Fruit fly (Drosophila melanogaster): ENCODE results near the gene Hex-t1.

Gene Hex-t1

dm6 chr3R:26485240-26485865, 36.5 kb downstream of the Hex-t1 start (continued):
- TF ChIP-seq Sox14 (GFP tag; optimal IDR thresholded peaks at IDR 0.05): no peak
- TF ChIP-seq CG10631 (GFP tag; optimal IDR thresholded peaks at IDR 0.05): peak; percentile 17

dm6 chr3R:26489456-26489855, 40.6 kb downstream of the Hex-t1 start:
- TF ChIP-seq CG6163 (GFP tag; IDR thresholded peaks at IDR 0.05): peak; percentile 88
- peak; percentile 62 for TF ChIP-seq Sox15 (GFP tag; optimal IDR thresholded peaks at IDR 0.05)
- peak; percentile 25 for TF ChIP-seq Ets21C (GFP tag; optimal IDR thresholded peaks at IDR 0.05)
- peak; percentile 80 for TF ChIP-seq CG8119 (GFP tag; IDR thresholded peaks at IDR 0.05)
- peak; percentile 23 for TF ChIP-seq Blimp-1 (GFP tag; optimal IDR thresholded peaks at IDR 0.05)
- peak; percentile 52 to 78 for TF ChIP-seq salr (GFP tag; optimal IDR thresholded peaks at IDR 0.05)
- peak; percentile 79 for TF ChIP-seq eg (GFP tag; IDR thresholded peaks at IDR 0.05)
- TF ChIP-seq CG15336 (GFP tag; IDR thresholded peaks at IDR 0.05): peak; percentile 79
- peak; percentile 68 for TF ChIP-seq Smox (GFP tag; optimal IDR thresholded peaks at IDR 0.05)
- peak; percentile 69 for TF ChIP-seq CG6276 (GFP tag; optimal IDR thresholded peaks at IDR 0.05)
- TF ChIP-seq CG34406 (GFP tag; optimal IDR thresholded peaks at IDR 0.05): peak; percentile 63
- TF ChIP-seq CG1621 (tag; optimal IDR thresholded peaks at IDR 0.05): peak; percentile 79
- TF ChIP-seq CG11294 (GFP tag; IDR thresholded peaks at IDR 0.05): peak; percentile 49; the same call in 1 of the 2 replicates
- TF ChIP-seq CG32006 (GFP tag; optimal IDR thresholded peaks at IDR 0.05): peak; percentile 77
- TF ChIP-seq Lpt (GFP tag; optimal IDR thresholded peaks at IDR 0.05): peak; percentile 75
- TF ChIP-seq fd59A (GFP tag; optimal IDR thresholded peaks at IDR 0.05): peak; percentile 82
- TF ChIP-seq Eip93F (GFP tag; optimal IDR thresholded peaks at IDR 0.05): peak; percentile 3
- peak; percentile 77 for TF ChIP-seq svp (GFP tag)
- peak; percentile 85 for TF ChIP-seq Ets96B (tag; optimal IDR thresholded peaks at IDR 0.05)
- peak; percentile 70 for TF ChIP-seq CG7368 (GFP tag; optimal IDR thresholded peaks at IDR 0.05)
- TF ChIP-seq CG3032 (tag; optimal IDR thresholded peaks at IDR 0.05): peak; percentile 80
- peak; percentile 64 for TF ChIP-seq lz (GFP tag; optimal IDR thresholded peaks at IDR 0.05)
- TF ChIP-seq esn (GFP tag; optimal IDR thresholded peaks at IDR 0.05): peak; percentile 73
- TF ChIP-seq CG8632 (GFP tag; optimal IDR thresholded peaks at IDR 0.05): peak; percentile 76
- peak; percentile 76 for TF ChIP-seq Sox14 (GFP tag; optimal IDR thresholded peaks at IDR 0.05)
- peak; percentile 71 for TF ChIP-seq CG6792 (GFP tag; optimal IDR thresholded peaks at IDR 0.05)
- peak; percentile 66 for TF ChIP-seq CG4318 (GFP tag; optimal IDR thresholded peaks at IDR 0.05)
- peak; percentile 65 for TF ChIP-seq dsx (GFP tag; optimal IDR thresholded peaks at IDR 0.05; ENCODE audit: poor library complexity, severe bottlenecking)
- TF ChIP-seq achi (GFP tag; optimal IDR thresholded peaks at IDR 0.05): peak; percentile 81
- TF ChIP-seq Eip75B (GFP tag; optimal IDR thresholded peaks at IDR 0.05): peak; percentile 85
- peak; percentile 65 for TF ChIP-seq Hr39 (GFP tag; optimal IDR thresholded peaks at IDR 0.05)
- peak; percentile 72 for TF ChIP-seq net (GFP tag; optimal IDR thresholded peaks at IDR 0.05)
- TF ChIP-seq dac (GFP tag; optimal IDR thresholded peaks at IDR 0.05): peak; percentile 48
- peak; percentile 60 for TF ChIP-seq Gug (GFP tag; IDR thresholded peaks at IDR 0.05)
- peak; percentile 81 to 88 for TF ChIP-seq ss (GFP tag; optimal IDR thresholded peaks at IDR 0.05)
- peak; percentile 31 for TF ChIP-seq vri (GFP tag; optimal IDR thresholded peaks at IDR 0.05)
- peak; percentile 85 for TF ChIP-seq CG10669 (GFP tag; optimal IDR thresholded peaks at IDR 0.05)
- peak; percentile 16 for TF ChIP-seq CG6854 (GFP tag; optimal IDR thresholded peaks at IDR 0.05)
- TF ChIP-seq Hr38 (GFP tag; optimal IDR thresholded peaks at IDR 0.05): no peak
- TF ChIP-seq CG9139 (GFP tag; optimal IDR thresholded peaks at IDR 0.05): peak; percentile 53
- TF ChIP-seq acj6 (GFP tag; optimal IDR thresholded peaks at IDR 0.05): peak; percentile 81
- TF ChIP-seq CG16779 (tag; optimal IDR thresholded peaks at IDR 0.05): peak; percentile 65
- peak; percentile 65 for TF ChIP-seq CG11902 (GFP tag; optimal IDR thresholded peaks at IDR 0.05)
- TF ChIP-seq CG10631 (GFP tag; optimal IDR thresholded peaks at IDR 0.05): peak; percentile 83
- peak; percentile 68 for TF ChIP-seq CG8319 (GFP tag; optimal IDR thresholded peaks at IDR 0.05)
- TF ChIP-seq spab (GFP tag; optimal IDR thresholded peaks at IDR 0.05): peak; percentile 84
- peak; percentile 75 for TF ChIP-seq Met (GFP tag; optimal IDR thresholded peaks at IDR 0.05)
- peak; percentile 75 for TF ChIP-seq Hr4 (GFP tag; optimal IDR thresholded peaks at IDR 0.05)
- TF ChIP-seq topi (GFP tag; optimal IDR thresholded peaks at IDR 0.05): peak; percentile 76
